Worm (Caenorhabditis elegans): Measurements from ENCODE around the gene C54E10.10.

C54E10.10 gene

DNA sequence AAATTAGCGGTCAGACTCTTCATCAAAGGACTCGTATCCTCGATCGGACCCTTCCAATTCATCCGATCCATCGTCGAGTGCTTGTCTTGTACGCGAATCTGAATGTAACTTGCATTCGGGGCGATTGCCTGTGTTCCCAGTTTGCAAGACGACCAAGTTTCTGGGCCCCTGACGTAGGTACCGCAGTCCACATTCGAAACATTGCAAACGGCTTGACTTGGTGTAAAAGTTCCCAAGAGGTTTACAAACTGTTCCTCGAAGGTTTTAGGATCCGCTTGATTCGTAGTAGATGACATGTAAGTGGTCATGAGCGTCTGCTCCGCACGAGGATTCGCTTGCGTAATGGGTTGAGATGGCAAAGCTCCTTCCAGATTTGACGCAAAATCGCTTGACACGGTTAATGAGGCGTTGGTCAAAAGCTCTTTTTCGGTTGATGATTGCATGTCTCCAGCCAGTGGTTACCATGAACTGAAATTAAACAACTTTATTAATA lies 26.9 kb downstream of the C54E10.10 start, which contains the start of gene Y17D7B.4:
TSS of gene Y17D7B.4 (minus strand) at position 443 of the 493 bp plus-strand sequence.
- no peak for TF ChIP-seq nhr-12 (tag; optimal IDR thresholded peaks at IDR 0.05)
- TF ChIP-seq pqm-1 (tag; optimal IDR thresholded peaks at IDR 0.05): peak; percentile 18
- TF ChIP-seq unc-62 (GFP tag; optimal IDR thresholded peaks at IDR 0.05): no peak

DNA sequence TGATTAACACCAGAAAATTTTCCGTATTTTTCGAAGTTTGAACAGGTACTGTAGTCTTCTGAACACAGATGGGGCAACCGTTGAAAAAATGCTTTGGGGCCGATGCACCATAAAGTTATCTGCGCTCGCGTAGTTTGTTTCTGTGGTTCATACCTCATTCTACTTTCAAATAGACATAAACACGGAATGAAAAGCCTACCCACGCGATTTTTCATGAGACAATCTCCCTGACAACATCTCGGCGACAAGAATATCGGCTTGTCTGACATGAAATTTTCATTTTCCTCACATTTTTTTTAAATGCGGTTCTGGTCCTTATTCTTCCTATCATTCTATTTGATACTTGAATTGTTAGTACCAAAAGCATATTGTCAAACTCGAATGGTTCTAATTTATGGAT lies 30.4 kb downstream of the C54E10.10 start, which contains the start of gene clec-257:
TSS of gene clec-257 (plus strand) at position 301 of the 400 bp plus-strand sequence.
- no peak for TF ChIP-seq tbx-2 (tag; optimal IDR thresholded peaks at IDR 0.05)
- no peak for TF ChIP-seq nhr-67 (tag; optimal IDR thresholded peaks at IDR 0.05)
- no peak for TF ChIP-seq pqm-1 (tag; optimal IDR thresholded peaks at IDR 0.05)
- TF ChIP-seq egl-5 (tag; optimal IDR thresholded peaks at IDR 0.05): no peak
- TF ChIP-seq hmg-11 (tag; optimal IDR thresholded peaks at IDR 0.05): no peak
- TF ChIP-seq nhr-23 (tag; optimal IDR thresholded peaks at IDR 0.05): no peak
- TF ChIP-seq nhr-25 (tag; optimal IDR thresholded peaks at IDR 0.05): no peak
- no peak for TF ChIP-seq mdl-1 (tag; optimal IDR thresholded peaks at IDR 0.05)
- TF ChIP-seq R02D3.7 (tag; optimal IDR thresholded peaks at IDR 0.05): no peak
- no peak for TF ChIP-seq ama-1 (optimal IDR thresholded peaks at IDR 0.05)
- TF ChIP-seq nhr-237 (tag; optimal IDR thresholded peaks at IDR 0.05): no peak
- TF ChIP-seq daf-12 (tag; optimal IDR thresholded peaks at IDR 0.05): no peak
- no peak for TF ChIP-seq nfya-1 (tag; optimal IDR thresholded peaks at IDR 0.05; ENCODE audit: insufficient read depth)
- TF ChIP-seq jun-1 (tag; optimal IDR thresholded peaks at IDR 0.05): no peak
- TF ChIP-seq ceh-16 (tag; optimal IDR thresholded peaks at IDR 0.05): no peak
- no peak for TF ChIP-seq nhr-12 (tag; optimal IDR thresholded peaks at IDR 0.05)
- TF ChIP-seq fkh-2 (tag; optimal IDR thresholded peaks at IDR 0.05): no peak

DNA sequence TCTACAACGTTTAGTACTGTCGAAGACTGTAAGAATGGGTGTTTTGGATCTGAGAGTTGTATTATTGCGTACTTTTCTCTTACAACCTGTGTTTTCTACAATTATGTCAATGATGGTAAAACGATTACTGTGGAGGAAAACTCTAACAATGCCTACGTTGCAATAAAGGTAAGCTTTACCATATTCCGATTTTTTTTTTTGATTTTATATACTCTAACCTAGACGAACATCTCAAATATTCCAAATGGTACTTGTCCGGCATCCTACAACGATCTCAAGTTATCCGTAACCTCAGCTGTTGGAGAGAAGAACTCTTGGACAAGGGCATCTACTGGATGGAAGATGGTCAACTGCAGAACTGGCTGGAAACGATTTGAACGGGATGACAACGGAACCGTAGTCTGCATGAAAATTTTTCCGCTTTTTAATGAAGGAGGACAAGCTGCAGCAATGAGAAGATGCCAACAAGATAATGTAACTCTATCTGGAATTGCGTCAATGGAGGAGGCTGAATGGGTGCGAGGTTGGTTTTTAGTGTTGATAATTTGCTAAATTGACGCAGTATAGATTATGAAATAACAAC lies 31.3 kb downstream of the C54E10.10 start:
- TF ChIP-seq nhr-23 (tag; optimal IDR thresholded peaks at IDR 0.05) (no peak), unc-39 (tag; optimal IDR thresholded peaks at IDR 0.05) (no peak), ama-1 (optimal IDR thresholded peaks at IDR 0.05) (no peak), sea-2 (GFP tag; optimal IDR thresholded peaks at IDR 0.05) (no peak), lin-39 (tag; optimal IDR thresholded peaks at IDR 0.05) (no peak)

DNA sequence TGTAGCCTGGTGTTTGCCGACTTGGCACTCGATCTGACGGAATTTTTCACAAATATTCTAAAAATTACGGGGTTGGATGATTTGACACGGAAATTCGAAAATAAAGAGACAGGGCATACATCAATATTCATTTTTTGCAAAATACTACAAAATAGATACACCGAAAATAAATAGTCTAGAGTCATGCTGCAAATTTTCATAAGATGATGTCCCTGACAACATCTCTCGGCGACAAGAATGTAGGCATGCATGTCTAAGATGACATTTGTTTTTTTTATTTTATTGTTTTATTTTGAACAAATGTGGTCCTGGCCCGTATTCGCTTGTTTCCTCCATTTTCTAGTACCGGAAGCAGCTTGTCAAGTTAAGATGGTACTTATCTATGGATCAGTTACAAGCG lies 31.8 kb downstream of the C54E10.10 start, which contains the start of gene clec-256:
TSS of gene clec-256 (plus strand) at position 301 of the 400 bp plus-strand sequence.
- no peak for TF ChIP-seq nhr-23 (tag; optimal IDR thresholded peaks at IDR 0.05)
- TF ChIP-seq ZK546.5 (tag; optimal IDR thresholded peaks at IDR 0.05): no peak
- no peak for TF ChIP-seq fkh-10 (GFP tag; optimal IDR thresholded peaks at IDR 0.05)
- no peak for TF ChIP-seq unc-39 (tag; optimal IDR thresholded peaks at IDR 0.05)
- TF ChIP-seq fos-1 (tag; optimal IDR thresholded peaks at IDR 0.05): no peak
- no peak for TF ChIP-seq nhr-67 (tag; optimal IDR thresholded peaks at IDR 0.05)
- no peak for TF ChIP-seq lin-39 (tag; optimal IDR thresholded peaks at IDR 0.05)
- TF ChIP-seq elt-3 (tag; optimal IDR thresholded peaks at IDR 0.05): no peak
- no peak for TF ChIP-seq eor-1 (tag; optimal IDR thresholded peaks at IDR 0.05)
- no peak for TF ChIP-seq daf-12 (tag; optimal IDR thresholded peaks at IDR 0.05)
- no peak for TF ChIP-seq jun-1 (tag; optimal IDR thresholded peaks at IDR 0.05)
- TF ChIP-seq sea-2 (GFP tag; optimal IDR thresholded peaks at IDR 0.05): no peak
- no peak for TF ChIP-seq nfya-1 (tag; optimal IDR thresholded peaks at IDR 0.05; ENCODE audit: insufficient read depth)
- TF ChIP-seq nhr-11 (tag; optimal IDR thresholded peaks at IDR 0.05): no peak

DNA sequence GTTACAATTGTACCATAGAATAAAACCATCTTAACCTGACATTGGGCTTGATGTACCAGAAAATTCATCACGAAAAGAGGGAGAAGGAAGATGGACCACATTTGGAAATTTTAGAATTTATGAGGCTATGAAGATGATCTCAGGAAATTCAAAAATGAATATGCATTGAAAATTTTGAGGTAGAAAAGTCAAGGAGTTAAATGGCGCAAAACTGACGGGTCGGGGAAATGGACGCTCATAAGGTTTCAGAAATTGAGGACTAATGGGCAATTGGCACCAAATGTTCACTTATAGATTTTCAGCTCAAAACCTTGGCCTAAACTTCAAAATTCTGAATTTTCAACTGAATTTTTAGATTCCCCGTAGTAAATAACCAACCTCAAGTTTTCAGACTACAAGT lies 32.5 kb downstream of the C54E10.10 start, which contains the start of gene clec-255:
TSS of gene clec-255 (minus strand) at position 101 of the 400 bp plus-strand sequence.
- TF ChIP-seq unc-39 (tag; optimal IDR thresholded peaks at IDR 0.05) (no peak), ztf-4 (tag; optimal IDR thresholded peaks at IDR 0.05) (no peak), mdl-1 (tag; optimal IDR thresholded peaks at IDR 0.05) (no peak), tbx-2 (tag; optimal IDR thresholded peaks at IDR 0.05) (no peak), zag-1 (tag; optimal IDR thresholded peaks at IDR 0.05) (no peak), skn-1 (tag; optimal IDR thresholded peaks at IDR 0.05) (no peak), lin-39 (tag; optimal IDR thresholded peaks at IDR 0.05) (no peak), mml-1 (tag; optimal IDR thresholded peaks at IDR 0.05) (no peak), lsy-12 (tag; optimal IDR thresholded peaks at IDR 0.05) (no peak), pha-4 (tag; optimal IDR thresholded peaks at IDR 0.05) (no peak), nhr-28 (tag; optimal IDR thresholded peaks at IDR 0.05) (no peak), R02D3.7 (tag; optimal IDR thresholded peaks at IDR 0.05) (no peak), nhr-23 (tag; optimal IDR thresholded peaks at IDR 0.05) (no peak), ceh-28 (tag; optimal IDR thresholded peaks at IDR 0.05) (no peak), fkh-10 (GFP tag; optimal IDR thresholded peaks at IDR 0.05) (no peak), sea-2 (GFP tag; optimal IDR thresholded peaks at IDR 0.05) (no peak)

Data from whole organism, L3 larva.